Worm (Caenorhabditis elegans): ENCODE data around the gene Y27F2A.8.

DNA sequence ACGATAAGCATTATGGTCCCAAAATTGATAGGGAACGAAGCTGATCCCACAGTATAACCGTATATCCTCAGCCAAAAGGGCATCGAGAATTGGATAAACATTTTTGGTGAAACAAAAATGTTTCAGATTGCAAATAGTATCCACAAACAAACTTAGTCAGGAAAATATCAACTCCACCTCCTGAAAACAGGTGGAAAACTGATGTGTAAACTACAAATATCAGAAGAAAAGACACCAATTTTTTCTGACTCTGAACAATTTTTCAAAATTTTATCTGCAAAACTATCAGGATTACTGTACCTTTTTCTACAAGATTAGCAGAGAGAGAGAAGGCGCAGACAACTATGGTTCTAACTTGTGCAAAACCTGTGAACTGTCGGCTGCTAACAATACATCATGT is 18.9 kb downstream of the Y27F2A.8 start, which contains the start of gene sri-53:
- TF ChIP-seq unc-98 (GFP tag; IDR thresholded peaks at IDR 0.05), result no peak
- no peak for TF ChIP-seq ceh-8 (GFP tag; optimal IDR thresholded peaks at IDR 0.05)
- no peak for TF ChIP-seq unc-62 (GFP tag; optimal IDR thresholded peaks at IDR 0.05)
- no peak for TF ChIP-seq snpc-4 (tag; optimal IDR thresholded peaks at IDR 0.05)
- TF ChIP-seq unc-130 (tag; optimal IDR thresholded peaks at IDR 0.05), result no peak
- TF ChIP-seq efl-1 (optimal IDR thresholded peaks at IDR 0.05), result no peak
- TF ChIP-seq efl-1 (GFP tag; optimal IDR thresholded peaks at IDR 0.05 in 1 of 2), result no peak
- TF ChIP-seq lir-3 (tag; optimal IDR thresholded peaks at IDR 0.05; ENCODE audit: poor library complexity), result no peak
- TF ChIP-seq mdl-1 (tag; optimal IDR thresholded peaks at IDR 0.05), result no peak
- no peak for TF ChIP-seq fos-1 (tag; optimal IDR thresholded peaks at IDR 0.05)
- TF ChIP-seq grh-1 (GFP tag; IDR thresholded peaks at IDR 0.05), result no peak
- TF ChIP-seq nhr-237 (tag; optimal IDR thresholded peaks at IDR 0.05), result no peak
- TF ChIP-seq nhr-85 (tag), result no peak
- TF ChIP-seq skn-1 (tag; optimal IDR thresholded peaks at IDR 0.05), result no peak
